Worm (Caenorhabditis elegans) whole organism, L3 larva: Measurements from ENCODE around the gene F26D2.16.
A peak's percentile ranks its signal among the peaks of the same experiment; 100 is the strongest.

Source experiments
- R02D3.7 ChIP-seq: fragments of 150-350 bp; optimal IDR thresholded peaks from 2 replicates; lab custom pipeline; 2014; ENCODE audit warnings: missing biosample characterization, missing genetic modification characterization
- ZK546.5 ChIP-seq: sonication (generic microtip); optimal IDR thresholded peaks from 2 replicates; lab custom pipeline; 2017; ENCODE audit warnings: missing biosample characterization, missing genetic modification characterization
- aly-2 ChIP-seq: fragments of 150-350 bp; optimal IDR thresholded peaks from 2 replicates; lab custom pipeline; 2014; ENCODE audit warnings: missing biosample characterization, missing genetic modification characterization
- ama-1 ChIP-seq: fragments of 150-350 bp; optimal IDR thresholded peaks from 2 replicates; lab custom pipeline; 2018
- ceh-16 ChIP-seq: sonication (generic microtip); optimal IDR thresholded peaks from 2 replicates; lab custom pipeline; 2017; ENCODE audit warnings: missing biosample characterization, missing genetic modification characterization
- ceh-28 ChIP-seq: fragments of 150-350 bp; optimal IDR thresholded peaks from 2 replicates; lab custom pipeline; 2014; ENCODE audit warnings: missing biosample characterization, missing genetic modification reagents, missing genetic modification characterization
- ceh-82 ChIP-seq: fragments of 150-350 bp; optimal IDR thresholded peaks from 2 replicates; lab custom pipeline; 2014; ENCODE audit warnings: missing biosample characterization, missing genetic modification characterization
- ceh-9 ChIP-seq: sonication (generic microtip); optimal IDR thresholded peaks from 2 replicates; lab custom pipeline; 2018; ENCODE audit warnings: missing biosample characterization, missing genetic modification characterization
- daf-12 ChIP-seq: fragments of 150-350 bp; optimal IDR thresholded peaks from 2 replicates; lab custom pipeline; 2014; ENCODE audit warnings: missing biosample characterization, missing genetic modification reagents, missing genetic modification characterization
- egl-27 ChIP-seq: sonication (generic microtip); optimal IDR thresholded peaks from 4 replicates; lab custom pipeline; 2017; ENCODE audit warnings: missing biosample characterization, missing genetic modification reagents, missing genetic modification characterization
- egl-5 ChIP-seq: fragments of 150-350 bp; optimal IDR thresholded peaks from 2 replicates; lab custom pipeline; 2017; ENCODE audit warnings: missing biosample characterization, missing genetic modification reagents, missing genetic modification characterization, inconsistent platforms
- elt-1 ChIP-seq: fragments of 150-350 bp; optimal IDR thresholded peaks from 2 replicates; lab custom pipeline; 2014; ENCODE audit warnings: missing biosample characterization, missing genetic modification characterization
- elt-2 ChIP-seq: sonication (generic microtip); optimal IDR thresholded peaks from 2 replicates; lab custom pipeline; 2016; ENCODE audit warnings: missing genetic modification reagents, mild to moderate bottlenecking, missing genetic modification characterization, missing compliant biosample characterization
- elt-3 ChIP-seq, 3 experiments: fragments of 150-350 bp in 1 of 3; sonication (generic microtip) in 2 of 3; optimal IDR thresholded peaks; 2 replicates in 2 of 3; 4 replicates in 1 of 3; lab custom pipeline; 2014 to 2017; ENCODE audit warnings: missing biosample characterization in 3 of 3, missing genetic modification characterization in 3 of 3
- eor-1 ChIP-seq, 2 experiments: fragments of 150-350 bp; optimal IDR thresholded peaks; 2 replicates each; lab custom pipeline; 2014 to 2018; ENCODE audit warnings: missing biosample characterization in 2 of 2, missing genetic modification characterization in 2 of 2
- fkh-10 ChIP-seq: sonication (generic microtip); optimal IDR thresholded peaks from 2 replicates; lab custom pipeline; 2017; ENCODE audit warnings: missing biosample characterization, missing genetic modification reagents, missing genetic modification characterization
- fkh-2 ChIP-seq: fragments of 150-350 bp; optimal IDR thresholded peaks from 2 replicates; lab custom pipeline; 2014; ENCODE audit warnings: missing biosample characterization, missing genetic modification reagents, missing genetic modification characterization
- fos-1 ChIP-seq: fragments of 150-350 bp; optimal IDR thresholded peaks from 2 replicates; lab custom pipeline; 2014; ENCODE audit warnings: missing biosample characterization, missing genetic modification characterization
- jun-1 ChIP-seq: fragments of 150-350 bp; optimal IDR thresholded peaks from 2 replicates; lab custom pipeline; 2014; ENCODE audit warnings: missing biosample characterization, missing genetic modification reagents, missing genetic modification characterization
- lin-15B ChIP-seq: fragments of 150-350 bp; optimal IDR thresholded peaks from 2 replicates; lab custom pipeline; 2014; ENCODE audit warnings: missing biosample characterization, missing genetic modification characterization
- lin-39 ChIP-seq: fragments of 150-350 bp; optimal IDR thresholded peaks from 2 replicates; lab custom pipeline; 2018; ENCODE audit warnings: missing biosample characterization, missing genetic modification reagents, missing genetic modification characterization
- lsy-12 ChIP-seq: sonication (generic microtip); optimal IDR thresholded peaks from 2 replicates; lab custom pipeline; 2016; ENCODE audit warnings: mild to moderate bottlenecking, missing genetic modification characterization, missing compliant biosample characterization
- mdl-1 ChIP-seq: fragments of 150-350 bp; optimal IDR thresholded peaks from 2 replicates; lab custom pipeline; 2014; ENCODE audit warnings: missing biosample characterization, missing genetic modification characterization
- mml-1 ChIP-seq: fragments of 150-350 bp; sonication (generic microtip); optimal IDR thresholded peaks from 3 replicates; lab custom pipeline; 2014; ENCODE audit warnings: missing biosample characterization, missing genetic modification characterization
- nfya-1 ChIP-seq: sonication (generic microtip); optimal IDR thresholded peaks from 2 replicates; lab custom pipeline; 2017; ENCODE audit warnings: missing genetic modification characterization, mild to moderate bottlenecking, missing compliant biosample characterization, antibody characterized with exemption, moderate library complexity; ENCODE audit not compliant: insufficient read depth
- nhr-11 ChIP-seq: fragments of 150-350 bp; optimal IDR thresholded peaks from 2 replicates; lab custom pipeline; 2014; ENCODE audit warnings: missing biosample characterization, missing genetic modification characterization
- nhr-12 ChIP-seq: fragments of 150-350 bp; optimal IDR thresholded peaks from 2 replicates; lab custom pipeline; 2014; ENCODE audit warnings: missing biosample characterization, missing genetic modification characterization
- nhr-23 ChIP-seq: fragments of 150-350 bp; optimal IDR thresholded peaks from 2 replicates; lab custom pipeline; 2014; ENCODE audit warnings: missing biosample characterization, missing genetic modification reagents, missing genetic modification characterization
- nhr-237 ChIP-seq: fragments of 150-350 bp; optimal IDR thresholded peaks from 2 replicates; lab custom pipeline; 2014; ENCODE audit warnings: missing biosample characterization, missing genetic modification characterization
- nhr-25 ChIP-seq: sonication (generic microtip); optimal IDR thresholded peaks from 2 replicates; lab custom pipeline; 2017; ENCODE audit warnings: missing biosample characterization, missing genetic modification characterization
- nhr-28 ChIP-seq: fragments of 150-350 bp; optimal IDR thresholded peaks from 2 replicates; lab custom pipeline; 2014; ENCODE audit warnings: missing biosample characterization, missing genetic modification characterization
- nhr-43 ChIP-seq: sonication (generic microtip); optimal IDR thresholded peaks from 2 replicates; lab custom pipeline; 2016; ENCODE audit warnings: mild to moderate bottlenecking, missing genetic modification characterization, missing compliant biosample characterization; ENCODE audit not compliant: poor library complexity, severe bottlenecking
- nhr-67 ChIP-seq: fragments of 150-350 bp; optimal IDR thresholded peaks from 2 replicates; lab custom pipeline; 2014; ENCODE audit warnings: missing biosample characterization, missing genetic modification characterization
- nhr-76 ChIP-seq: fragments of 150-350 bp; sonication (generic microtip); optimal IDR thresholded peaks from 5 replicates; lab custom pipeline; 2014; ENCODE audit warnings: missing biosample characterization, missing genetic modification characterization
- nhr-77 ChIP-seq: fragments of 150-350 bp; optimal IDR thresholded peaks from 2 replicates; lab custom pipeline; 2014; ENCODE audit warnings: missing biosample characterization, missing genetic modification characterization
- pha-4 ChIP-seq: fragments of 150-350 bp; optimal IDR thresholded peaks from 2 replicates; lab custom pipeline; 2014; ENCODE audit warnings: missing biosample characterization, missing genetic modification reagents, missing genetic modification characterization
- pqm-1 ChIP-seq: fragments of 150-350 bp; optimal IDR thresholded peaks from 2 replicates; lab custom pipeline; 2017; ENCODE audit warnings: missing biosample characterization, missing genetic modification characterization, inconsistent platforms
- sea-2 ChIP-seq: fragments of 150-350 bp; sonication (generic microtip); optimal IDR thresholded peaks from 4 replicates; lab custom pipeline; 2014; ENCODE audit warnings: missing biosample characterization, missing genetic modification reagents, missing genetic modification characterization
- skn-1 ChIP-seq: fragments of 150-350 bp; optimal IDR thresholded peaks from 2 replicates; lab custom pipeline; 2014; ENCODE audit warnings: missing biosample characterization, missing genetic modification characterization
- snpc-4 ChIP-seq: fragments of 150-350 bp; optimal IDR thresholded peaks from 2 replicates; lab custom pipeline; 2014; ENCODE audit warnings: missing biosample characterization, missing genetic modification characterization
- tbx-2 ChIP-seq: sonication (generic microtip); optimal IDR thresholded peaks from 2 replicates; lab custom pipeline; 2016; ENCODE audit warnings: mild to moderate bottlenecking, missing genetic modification characterization, missing compliant biosample characterization
- unc-39 ChIP-seq: sonication (generic microtip); optimal IDR thresholded peaks from 4 replicates; lab custom pipeline; 2017; ENCODE audit warnings: missing biosample characterization, missing genetic modification characterization
- unc-62 ChIP-seq: fragments of 150-350 bp; sonication (generic microtip); optimal IDR thresholded peaks from 4 replicates; lab custom pipeline; 2014; ENCODE audit warnings: missing biosample characterization, missing genetic modification reagents, missing genetic modification characterization
- zag-1 ChIP-seq: fragments of 150-350 bp; optimal IDR thresholded peaks from 2 replicates; lab custom pipeline; 2014; ENCODE audit warnings: missing biosample characterization, missing genetic modification characterization
- ztf-11 ChIP-seq: fragments of 150-350 bp; optimal IDR thresholded peaks from 2 replicates; lab custom pipeline; 2014; ENCODE audit warnings: missing biosample characterization, missing genetic modification characterization
- ztf-4 ChIP-seq: fragments of 150-350 bp; optimal IDR thresholded peaks from 2 replicates; lab custom pipeline; 2014; ENCODE audit warnings: missing biosample characterization, missing genetic modification characterization

The F26D2.16 gene

ce11 chrV:16405366-16405765 is 14.3 kb downstream of the F26D2.16 start:
- no peak for TF ChIP-seq unc-39 (tag; lab: Kevin White, UChicago)
- TF ChIP-seq nhr-11 (tag; lab: Kevin White, UChicago): no peak
- TF ChIP-seq fkh-10 (GFP tag; lab: Kevin White, UChicago): no peak
- no peak for TF ChIP-seq nhr-77
- TF ChIP-seq lin-15B (tag; lab: Kevin White, UChicago): no peak
- TF ChIP-seq eor-1 (tag; optimal IDR thresholded peaks at IDR 0.05; lab: Kevin White, UChicago): no peak
- TF ChIP-seq snpc-4 (tag; lab: Kevin White, UChicago): no peak
- TF ChIP-seq pha-4: no peak
- TF ChIP-seq lin-39 (tag; lab: Kevin White, UChicago): no peak
- no peak for TF ChIP-seq pqm-1
- TF ChIP-seq ceh-9 (tag; lab: Kevin White, UChicago): no peak
- TF ChIP-seq jun-1: no peak
- TF ChIP-seq elt-3 (tag; optimal IDR thresholded peaks at IDR 0.05; lab: Kevin White, UChicago): no peak
- no peak for TF ChIP-seq nhr-43
- no peak for TF ChIP-seq egl-5 (tag; lab: Kevin White, UChicago)

ce11 chrV:16403974-16404373 is 15.7 kb downstream of the F26D2.16 start, which contains the start of gene syp-1:
Gene syp-1 (plus strand): TSS chrV:16404274.
- TF ChIP-seq elt-2 (tag; lab: Kevin White, UChicago) (no peak), nfya-1 (tag; lab: Kevin White, UChicago) (no peak), mdl-1 (tag; lab: Kevin White, UChicago) (no peak), mml-1 (tag; lab: Kevin White, UChicago) (no peak), nhr-43 (no peak), nhr-67 (tag; lab: Kevin White, UChicago) (no peak), sea-2 (GFP tag; lab: Kevin White, UChicago) (no peak), nhr-76 (tag; lab: Kevin White, UChicago) (no peak), eor-1 (tag; optimal IDR thresholded peaks at IDR 0.05; lab: Kevin White, UChicago) (no peak), lsy-12 (no peak), nhr-11 (tag; lab: Kevin White, UChicago) (no peak), zag-1 (tag; lab: Kevin White, UChicago) (no peak), R02D3.7 (tag; lab: Kevin White, UChicago) (no peak), skn-1 (no peak), jun-1 (no peak), pqm-1 (no peak), ztf-4 (tag; lab: Kevin White, UChicago) (no peak), ama-1 (lab: Kevin White, UChicago) (no peak)

- TF ChIP-seq fos-1 (tag; lab: Kevin White, UChicago) (no peak), mdl-1 (tag; lab: Kevin White, UChicago) (no peak), egl-5 (tag; lab: Kevin White, UChicago) (no peak), ceh-28 (peak; percentile 16), ceh-16 (tag; lab: Kevin White, UChicago) (no peak), egl-27 (tag; lab: Kevin White, UChicago) (no peak), R02D3.7 (tag; lab: Kevin White, UChicago) (peak; percentile 59), lin-15B (tag; lab: Kevin White, UChicago) (peak; percentile 76), ztf-4 (tag; lab: Kevin White, UChicago) (no peak), lin-39 (tag; lab: Kevin White, UChicago) (peak; percentile 65), mml-1 (tag; lab: Kevin White, UChicago) (no peak), nhr-67 (tag; lab: Kevin White, UChicago) (no peak), daf-12 (tag; lab: Kevin White, UChicago) (no peak), ztf-11 (tag; lab: Kevin White, UChicago) (no peak), ama-1 (lab: Kevin White, UChicago) (no peak), nhr-11 (tag; lab: Kevin White, UChicago) (no peak), jun-1 (no peak), fkh-2 (tag; lab: Kevin White, UChicago) (no peak), nhr-23 (tag; lab: Kevin White, UChicago) (peak; percentile 81), ZK546.5 (tag; lab: Kevin White, UChicago) (no peak), nhr-28 (tag; lab: Kevin White, UChicago) (no peak), ceh-9 (tag; lab: Kevin White, UChicago) (no peak), nhr-76 (tag; lab: Kevin White, UChicago) (no peak), aly-2 (no peak), elt-3 (tag; optimal IDR thresholded peaks at IDR 0.05; lab: Kevin White, UChicago) (no peak), unc-62 (GFP tag; lab: Kevin White, UChicago) (no peak), ceh-82 (tag; lab: Kevin White, UChicago) (no peak), lsy-12 (peak; percentile 73), nhr-25 (tag; lab: Kevin White, UChicago) (peak; percentile 45), nhr-43 (peak; percentile 90), nfya-1 (tag; lab: Kevin White, UChicago) (peak; percentile 83), pqm-1 (peak; percentile 26), nhr-12 (tag; lab: Kevin White, UChicago) (no peak), pha-4 (peak; percentile 73), elt-2 (tag; lab: Kevin White, UChicago) (peak; percentile 41), tbx-2 (tag; lab: Kevin White, UChicago) (no peak), nhr-77 (no peak), nhr-237 (tag; lab: Kevin White, UChicago) (no peak), snpc-4 (tag; lab: Kevin White, UChicago) (peak; percentile 88), skn-1 (peak; percentile 29), elt-1 (tag; lab: Kevin White, UChicago) (peak; percentile 17), fkh-10 (GFP tag; lab: Kevin White, UChicago) (peak; percentile 14), eor-1 (tag; optimal IDR thresholded peaks at IDR 0.05; lab: Kevin White, UChicago) (no peak), zag-1 (tag; lab: Kevin White, UChicago) (no peak)
These were observed 18.1 kb downstream of the F26D2.16 start, which contains the start of gene F13A7.14 for ce11 chrV:16401519-16401918. Gene F13A7.14 (plus strand): TSS chrV:16401891.
